Fruit fly (Drosophila melanogaster): ENCODE data around the gene Acsf3.
A peak's percentile ranks its signal among the peaks of the same experiment; 100 is the strongest.

DNA sequence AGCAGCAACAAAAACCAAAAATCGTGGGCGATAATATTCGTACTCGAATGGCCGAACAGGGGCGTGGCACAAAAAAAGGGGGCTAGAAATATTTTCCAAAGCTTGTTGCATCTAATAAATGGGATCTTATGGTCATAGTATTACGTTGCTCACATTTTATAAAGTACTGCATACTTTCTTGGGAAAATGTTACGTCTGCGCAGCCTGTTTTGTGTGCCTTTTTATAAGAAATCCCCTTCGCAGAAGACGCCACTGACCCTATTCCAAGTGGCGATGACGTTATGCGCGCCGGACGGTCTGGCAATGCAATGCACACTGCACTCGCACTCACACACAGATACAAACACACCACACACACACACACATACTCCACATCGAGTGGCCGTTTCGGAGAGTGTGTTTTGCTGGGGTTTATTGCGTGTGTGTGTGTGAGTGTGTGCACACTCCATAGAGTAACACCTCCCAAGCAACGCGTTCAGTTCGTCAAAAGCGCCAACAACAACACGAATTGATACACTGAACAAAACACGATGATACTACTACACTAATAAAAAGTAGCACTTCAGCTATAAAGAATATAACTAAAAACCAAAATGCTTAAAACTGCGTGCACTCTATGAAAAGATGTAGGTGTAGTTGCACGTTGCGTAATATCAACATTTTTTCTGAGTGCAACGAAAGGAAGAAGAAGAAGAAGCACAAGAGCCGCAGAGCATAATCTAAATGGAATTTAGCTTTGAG lies 35.5 kb upstream of the Acsf3 start:
- peak; percentile 79 for TF ChIP-seq danr (GFP tag; IDR thresholded peaks at IDR 0.05)
- peak; percentile 66 for TF ChIP-seq nom (GFP tag; optimal IDR thresholded peaks at IDR 0.05)
- TF ChIP-seq az2 (GFP tag; optimal IDR thresholded peaks at IDR 0.05) = peak; percentile 76
- TF ChIP-seq CG4404 (GFP tag; IDR thresholded peaks at IDR 0.05) = peak; percentile 87
- TF ChIP-seq ken (GFP tag; IDR thresholded peaks at IDR 0.05) = peak; percentile 92
- peak; percentile 45 for TF ChIP-seq Nf-YB (GFP tag; optimal IDR thresholded peaks at IDR 0.05)
- peak; percentile 79 for TF ChIP-seq trem (tag; optimal IDR thresholded peaks at IDR 0.05)
- peak; percentile 75 for TF ChIP-seq salm (tag; optimal IDR thresholded peaks at IDR 0.05)
- peak; percentile 69 for TF ChIP-seq CG1233 (GFP tag; optimal IDR thresholded peaks at IDR 0.05)
- TF ChIP-seq bowl (GFP tag; IDR thresholded peaks at IDR 0.05) = peak; percentile 75
- peak; percentile 68 for TF ChIP-seq Lhr (GFP tag; optimal IDR thresholded peaks at IDR 0.05)
- peak; percentile 81 for TF ChIP-seq CG5953 (GFP tag; IDR thresholded peaks at IDR 0.05)
